Worm (Caenorhabditis elegans): ENCODE results near the gene msi-1.
A peak's percentile ranks its signal among the peaks of the same experiment; 100 is the strongest.

The msi-1 gene

DNA sequence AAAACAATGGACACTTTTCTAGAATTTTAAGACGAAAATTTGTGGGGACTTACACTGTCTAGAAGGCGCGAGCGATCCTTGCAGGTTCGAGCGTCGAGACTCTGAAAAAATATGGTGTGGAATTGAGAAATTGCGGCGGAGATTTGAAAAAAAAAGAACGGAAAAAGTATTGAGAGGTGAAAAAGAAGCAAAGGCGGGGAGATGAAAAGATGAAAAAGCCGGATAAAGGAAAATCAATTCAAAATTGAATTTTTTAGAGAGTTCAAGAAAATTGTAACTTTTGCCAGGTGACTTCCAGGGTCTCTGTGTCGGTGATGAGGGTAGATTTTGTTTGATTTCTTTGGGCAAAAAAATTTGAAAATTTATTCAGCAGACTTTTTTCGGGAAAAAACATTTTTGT is at the start of gene msi-1:
Gene msi-1 (minus strand): TSS at position 101 of the 400 bp plus-strand sequence.
- TF ChIP-seq W03F9.2 (tag; optimal IDR thresholded peaks at IDR 0.05) (no peak), dao-5 (tag; optimal IDR thresholded peaks at IDR 0.05) (no peak), him-1 (tag; optimal IDR thresholded peaks at IDR 0.05) (no peak)

ce11 chrIII:4021866-4022265 is 45.7 kb upstream of the msi-1 start, which contains the start of gene tftc-5:
TSS of gene tftc-5 (plus strand) at chrIII:4022166.
- TF ChIP-seq dao-5 (tag; optimal IDR thresholded peaks at IDR 0.05), result no peak

DNA sequence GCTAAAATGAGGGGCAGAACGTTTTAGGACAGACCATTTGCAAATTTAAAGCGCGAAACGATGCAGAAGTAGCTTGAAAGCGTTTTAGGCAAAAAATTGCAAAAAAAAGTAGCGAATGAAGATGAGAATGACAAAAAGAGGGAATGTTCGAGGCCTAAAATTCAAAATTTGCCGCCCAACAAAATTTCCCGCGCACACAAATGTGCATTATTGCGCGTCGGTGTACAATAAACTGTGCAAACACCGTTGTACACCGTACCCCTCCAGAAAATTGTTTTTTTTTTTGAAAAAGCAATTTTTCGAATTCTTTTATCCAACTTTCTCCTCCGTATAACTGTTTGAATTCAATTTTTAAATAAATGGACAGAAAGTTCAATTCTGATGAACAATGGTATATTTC is 43.6 kb upstream of the msi-1 start, which contains the start of gene snpc-3.4:
Gene snpc-3.4 (plus strand): TSS at position 237 of the 400 bp plus-strand sequence.
- TF ChIP-seq him-1 (tag; optimal IDR thresholded peaks at IDR 0.05), result peak; percentile 50
- peak; percentile 76 for TF ChIP-seq W03F9.2 (tag; optimal IDR thresholded peaks at IDR 0.05)
- TF ChIP-seq dao-5 (tag; optimal IDR thresholded peaks at IDR 0.05), result no peak

DNA sequence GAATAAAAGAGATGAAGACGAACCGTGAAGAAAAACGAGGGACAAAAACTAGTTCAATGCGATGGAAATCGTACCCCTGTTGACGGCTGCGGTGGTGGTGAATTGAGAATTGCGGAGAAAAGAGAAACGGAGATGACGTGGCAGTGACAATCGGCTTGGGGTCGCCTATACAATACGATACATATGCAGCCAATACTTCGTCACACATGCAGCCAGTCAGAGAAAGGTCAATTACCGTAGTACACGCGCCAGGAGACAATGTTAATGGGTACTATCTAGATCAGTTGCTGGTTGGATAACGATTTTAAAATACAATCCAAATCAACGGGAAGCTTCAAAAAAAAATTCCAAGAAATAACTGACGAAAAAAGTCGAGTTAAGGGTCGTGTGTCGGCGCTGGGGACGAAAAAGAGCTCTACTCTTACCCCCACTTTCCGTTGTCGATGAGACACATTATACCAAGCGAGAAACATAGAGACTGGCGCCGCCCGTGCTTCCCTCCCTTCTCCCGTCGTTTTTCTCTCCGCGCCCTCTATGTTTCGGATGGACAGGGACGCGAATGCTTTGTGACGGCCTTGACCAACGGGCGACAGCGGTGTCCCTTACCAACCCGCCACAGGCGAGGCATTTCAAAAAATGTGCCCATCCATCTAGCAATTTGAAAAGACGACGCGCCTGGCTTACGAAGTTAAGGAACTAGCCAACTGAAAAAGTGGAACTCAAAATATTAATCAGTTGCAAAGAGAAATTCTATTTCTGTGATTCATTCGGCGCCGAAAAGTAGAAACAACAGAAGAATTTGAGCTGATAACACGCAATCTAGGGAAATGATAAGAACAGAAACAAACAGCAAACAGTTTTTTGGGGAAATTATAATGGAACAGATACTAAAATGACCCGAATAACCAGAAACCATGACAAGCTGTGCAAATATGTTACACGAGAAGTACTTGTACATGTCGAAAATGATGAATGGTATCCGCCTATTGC is 42.7 kb upstream of the msi-1 start:
- TF ChIP-seq W03F9.2 (tag; optimal IDR thresholded peaks at IDR 0.05) (no peak), him-1 (tag; optimal IDR thresholded peaks at IDR 0.05) (no peak), dao-5 (tag; optimal IDR thresholded peaks at IDR 0.05) (no peak)

ce11 chrIII:4018095-4018498 is 41.9 kb upstream of the msi-1 start:
- TF ChIP-seq him-1 (tag; optimal IDR thresholded peaks at IDR 0.05) (peak; percentile 79), dao-5 (tag; optimal IDR thresholded peaks at IDR 0.05) (no peak)

DNA sequence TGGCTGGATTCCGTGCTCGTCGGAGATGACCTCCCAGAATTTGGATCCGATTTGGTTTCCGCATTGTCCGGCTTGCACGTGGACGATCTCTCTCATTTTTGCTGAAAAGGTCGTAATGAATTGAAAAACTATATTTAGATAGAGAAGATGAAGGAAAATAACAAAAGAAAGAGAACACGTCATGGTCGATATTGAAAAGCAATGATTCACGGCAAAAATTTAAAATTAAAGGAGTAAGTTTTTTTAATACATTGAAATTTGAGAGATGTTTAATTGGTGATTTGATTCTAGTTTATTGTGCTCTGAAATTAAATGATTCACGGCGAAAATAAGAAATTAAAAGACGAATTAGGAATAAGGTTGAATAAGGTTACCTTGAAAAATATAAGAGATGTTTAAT is 41.3 kb upstream of the msi-1 start, which contains the start of gene tbb-2:
Gene tbb-2 (minus strand): TSS at position 101 of the 400 bp plus-strand sequence.
- TF ChIP-seq W03F9.2 (tag; optimal IDR thresholded peaks at IDR 0.05), result no peak
- TF ChIP-seq dao-5 (tag; optimal IDR thresholded peaks at IDR 0.05), result no peak
- TF ChIP-seq him-1 (tag; optimal IDR thresholded peaks at IDR 0.05), result no peak

DNA sequence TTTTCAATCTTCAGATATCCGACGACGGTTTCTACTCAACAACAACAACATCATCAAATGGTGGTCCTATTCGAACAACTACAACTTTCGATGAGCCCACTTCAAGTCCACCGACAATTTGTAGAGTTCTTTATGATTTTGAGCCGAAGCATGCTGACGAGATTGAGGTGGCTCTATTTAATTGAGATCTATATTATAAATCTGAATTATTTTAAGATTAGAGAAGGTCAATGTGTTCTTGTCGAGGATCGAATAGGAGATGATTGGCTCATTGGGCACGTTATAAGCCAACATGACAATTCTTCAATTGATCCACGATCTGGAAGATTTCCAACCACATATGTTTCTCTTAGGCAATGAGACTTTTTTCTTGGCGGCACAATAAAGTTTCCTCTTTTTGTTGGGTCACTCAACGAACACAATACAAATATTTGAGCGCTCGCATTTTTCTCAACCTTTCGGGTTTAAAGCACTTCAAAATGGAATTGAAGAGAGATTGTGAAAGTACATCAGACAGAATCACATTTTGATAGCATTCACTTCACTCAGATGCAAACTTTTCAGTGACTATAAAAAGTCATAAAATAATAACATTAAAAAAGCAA is 39.3 kb upstream of the msi-1 start:
- no peak for TF ChIP-seq him-1 (tag; optimal IDR thresholded peaks at IDR 0.05)
- no peak for TF ChIP-seq W03F9.2 (tag; optimal IDR thresholded peaks at IDR 0.05)
- TF ChIP-seq dao-5 (tag; optimal IDR thresholded peaks at IDR 0.05), result no peak

ce11 chrIII:4013061-4013460 is 36.9 kb upstream of the msi-1 start:
- no peak for TF ChIP-seq him-1 (tag; optimal IDR thresholded peaks at IDR 0.05)
- no peak for TF ChIP-seq W03F9.2 (tag; optimal IDR thresholded peaks at IDR 0.05)

- TF ChIP-seq W03F9.2 (tag; optimal IDR thresholded peaks at IDR 0.05), result no peak
- no peak for TF ChIP-seq him-1 (tag; optimal IDR thresholded peaks at IDR 0.05)
- TF ChIP-seq dao-5 (tag; optimal IDR thresholded peaks at IDR 0.05), result no peak
Measured at ce11 chrIII:4012036-4012435, 35.8 kb upstream of the msi-1 start, which contains the start of gene C36E8.4. TSS of gene C36E8.4 (plus strand) at chrIII:4012336.

DNA sequence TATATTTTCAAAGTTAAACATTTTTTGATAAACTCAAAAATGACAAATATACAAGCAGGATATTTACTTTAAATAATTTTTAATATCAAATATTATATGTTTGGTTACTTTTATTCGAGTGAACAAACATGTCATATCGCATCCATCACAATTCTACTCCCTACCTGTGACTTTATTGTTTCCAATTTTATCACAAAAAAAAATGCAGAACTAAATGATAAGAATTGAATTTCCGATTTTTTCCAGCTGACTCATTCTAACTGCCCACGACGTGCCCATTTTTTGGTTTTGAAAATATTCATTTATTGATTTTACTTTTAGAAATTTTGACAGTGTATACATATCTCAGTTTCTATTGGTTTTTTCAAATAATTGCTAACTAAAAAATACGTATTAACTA is 34.8 kb upstream of the msi-1 start:
- no peak for TF ChIP-seq W03F9.2 (tag; optimal IDR thresholded peaks at IDR 0.05)
- no peak for TF ChIP-seq him-1 (tag; optimal IDR thresholded peaks at IDR 0.05)
- TF ChIP-seq dao-5 (tag; optimal IDR thresholded peaks at IDR 0.05), result no peak

DNA sequence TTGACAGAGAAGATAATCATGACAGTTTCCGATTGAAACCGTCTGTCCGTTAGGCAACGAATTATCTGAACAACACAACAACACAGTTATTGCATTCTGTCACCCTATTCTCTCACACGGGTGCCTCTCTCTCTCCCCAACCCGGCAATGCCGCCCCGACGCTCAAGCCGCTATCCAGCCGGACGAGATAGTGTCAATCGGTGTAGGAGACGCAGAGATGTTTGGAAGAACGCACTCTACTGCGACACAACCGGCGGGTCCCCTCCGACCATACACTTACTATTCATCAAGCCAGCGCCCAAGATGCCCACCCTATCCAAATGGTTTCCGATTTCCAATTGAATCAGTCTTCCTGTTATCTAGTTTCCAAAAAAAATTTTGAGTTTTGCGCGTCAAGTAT is 34.0 kb upstream of the msi-1 start:
- TF ChIP-seq W03F9.2 (tag; optimal IDR thresholded peaks at IDR 0.05), result no peak
- no peak for TF ChIP-seq him-1 (tag; optimal IDR thresholded peaks at IDR 0.05)
- TF ChIP-seq dao-5 (tag; optimal IDR thresholded peaks at IDR 0.05), result no peak

ce11 chrIII:4009181-4009580 is 33.0 kb upstream of the msi-1 start:
- TF ChIP-seq W03F9.2 (tag; optimal IDR thresholded peaks at IDR 0.05) (no peak), dao-5 (tag; optimal IDR thresholded peaks at IDR 0.05) (no peak), him-1 (tag; optimal IDR thresholded peaks at IDR 0.05) (no peak)

- TF ChIP-seq W03F9.2 (tag; optimal IDR thresholded peaks at IDR 0.05), result no peak
- no peak for TF ChIP-seq him-1 (tag; optimal IDR thresholded peaks at IDR 0.05)
- no peak for TF ChIP-seq dao-5 (tag; optimal IDR thresholded peaks at IDR 0.05)
Measured at ce11 chrIII:4007017-4007416, 30.8 kb upstream of the msi-1 start.

Data from whole organism, L4/young adult.